Fruit fly (Drosophila melanogaster): Measurements from ENCODE around the gene CG31007.

CG31007 gene

dm6 chr3R:31020762-31021161 is 28.5 kb upstream of the CG31007 start:
- TF ChIP-seq CG12942 (GFP tag; optimal IDR thresholded peaks at IDR 0.05) (no peak), CG7987 (GFP tag; optimal IDR thresholded peaks at IDR 0.05) (no peak), Ets65A (GFP tag) (peak; percentile 66), sug (tag; optimal IDR thresholded peaks at IDR 0.05) (peak; percentile 27), Ravus (GFP tag; IDR thresholded peaks at IDR 0.05) (no peak), Gug (GFP tag; IDR thresholded peaks at IDR 0.05) (no peak), CG34376 (GFP tag; optimal IDR thresholded peaks at IDR 0.05) (peak; percentile 27), Meics (GFP tag; optimal IDR thresholded peaks at IDR 0.05) (peak; percentile 66), chinmo (GFP tag; IDR thresholded peaks at IDR 0.05; ENCODE audit: partially characterized antibody) (0 out of 4 replicates have a peak, but pooled peaks have one; percentile 23)

- TF ChIP-seq CG18011 (GFP tag; optimal IDR thresholded peaks at IDR 0.05) (no peak), al (GFP tag; IDR thresholded peaks at IDR 0.05) (no peak), CG3407 (GFP tag; optimal IDR thresholded peaks at IDR 0.05) (no peak), cad (GFP tag; optimal IDR thresholded peaks at IDR 0.05) (no peak), HmgZ (tag; optimal IDR thresholded peaks at IDR 0.05) (peak; percentile 4), C15 (GFP tag; IDR thresholded peaks at IDR 0.05) (no peak), CG2889 (GFP tag; IDR thresholded peaks at IDR 0.05) (no peak), pfk (GFP tag; optimal IDR thresholded peaks at IDR 0.05) (no peak), chinmo (GFP tag; IDR thresholded peaks at IDR 0.05; ENCODE audit: partially characterized antibody) (no peak), Taf1 (GFP tag; IDR thresholded peaks at IDR 0.05) (no peak), zfh1 (GFP tag; IDR thresholded peaks at IDR 0.05) (0 out of 3 replicates have a peak, but pooled peaks have one; percentile 21), Sox102F (GFP tag; optimal IDR thresholded peaks at IDR 0.05) (peak; percentile 50), tna (GFP tag; IDR thresholded peaks at IDR 0.05; ENCODE audit: partially characterized antibody) (no peak), CG9932 (GFP tag; IDR thresholded peaks at IDR 0.05) (no peak), caup (GFP tag; optimal IDR thresholded peaks at IDR 0.05; ENCODE audit: severe bottlenecking) (peak; percentile 6), Hr78 (GFP tag; optimal IDR thresholded peaks at IDR 0.05) (no peak), cg (GFP tag; optimal IDR thresholded peaks at IDR 0.05) (no peak), E2f2 (GFP tag; IDR thresholded peaks at IDR 0.05) (no peak), CG30020 (tag; optimal IDR thresholded peaks at IDR 0.05) (no peak), fd64A (GFP tag; optimal IDR thresholded peaks at IDR 0.05) (no peak), pzg (GFP tag; optimal IDR thresholded peaks at IDR 0.05) (no peak), ap (GFP tag; IDR thresholded peaks at IDR 0.05) (no peak), Atf6 (GFP tag; IDR thresholded peaks at IDR 0.05) (peak; percentile 17; the same call in 1 of the 2 replicates), CG7372 (GFP tag; IDR thresholded peaks at IDR 0.05) (no peak), CG31441 (GFP tag; IDR thresholded peaks at IDR 0.05) (no peak), sc (optimal IDR thresholded peaks at IDR 0.05) (no peak), sc (GFP tag; optimal IDR thresholded peaks at IDR 0.05) (no peak), CG18599 (GFP tag; optimal IDR thresholded peaks at IDR 0.05) (no peak), Ets65A (GFP tag) (peak; percentile 63), Spps (tag; optimal IDR thresholded peaks at IDR 0.05) (no peak), zen (tag; optimal IDR thresholded peaks at IDR 0.05) (no peak), ems (GFP tag; optimal IDR thresholded peaks at IDR 0.05) (no peak), ERR (GFP tag; optimal IDR thresholded peaks at IDR 0.05) (no peak), br (optimal IDR thresholded peaks at IDR 0.05) (no peak), CG10274 (GFP tag; optimal IDR thresholded peaks at IDR 0.05) (no peak), CG43689 (GFP tag; IDR thresholded peaks at IDR 0.05) (no peak), Hand (GFP tag; optimal IDR thresholded peaks at IDR 0.05) (no peak), CG32532 (GFP tag; IDR thresholded peaks at IDR 0.05) (peak; percentile 70), CG7745 (tag; optimal IDR thresholded peaks at IDR 0.05) (no peak), lab (GFP tag; optimal IDR thresholded peaks at IDR 0.05) (peak; percentile 61), org-1 (GFP tag; optimal IDR thresholded peaks at IDR 0.05) (no peak), CG15269 (tag; optimal IDR thresholded peaks at IDR 0.05) (peak; percentile 11), Hr51 (GFP tag; optimal IDR thresholded peaks at IDR 0.05) (peak in 1 of 2 experiments; percentile 29)
These were observed 27.4 kb upstream of the CG31007 start for dm6 chr3R:31019662-31020061.
